Worm (Caenorhabditis elegans): ENCODE measurements around the gene col-2.

DNA sequence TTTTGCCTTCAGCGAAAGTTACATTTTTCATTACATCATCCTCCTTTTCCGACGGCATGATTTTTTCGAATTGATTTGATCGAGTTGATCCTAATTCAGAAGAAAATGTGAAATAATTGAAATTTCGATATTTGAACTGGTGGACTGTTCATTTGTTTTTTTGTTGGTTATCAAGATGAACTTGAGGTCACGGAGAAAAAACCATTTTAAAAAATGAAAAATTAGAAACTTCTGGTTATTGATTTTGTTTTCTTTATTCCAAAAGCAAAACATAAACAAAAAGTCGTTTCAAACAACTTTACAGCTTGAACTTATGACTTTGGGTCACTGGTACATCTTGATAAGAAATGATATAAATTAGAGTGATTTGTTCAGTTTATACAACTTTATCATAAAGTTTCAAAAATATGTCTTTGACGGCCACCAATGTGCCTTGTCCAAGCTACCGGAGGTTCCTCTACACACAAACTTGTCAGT, 10.2 kb downstream of the col-2 start, which contains the start of the genes ttbk-4 and W01B6.4:
- no peak for TF ChIP-seq ceh-32 (tag; optimal IDR thresholded peaks at IDR 0.05; ENCODE audit: poor library complexity)
- TF ChIP-seq pqm-1 (tag; optimal IDR thresholded peaks at IDR 0.05), result no peak
- TF ChIP-seq dpl-1 (GFP tag; optimal IDR thresholded peaks at IDR 0.05), result no peak
- TF ChIP-seq dmd-8 (GFP tag; IDR thresholded peaks at IDR 0.05), result no peak
- TF ChIP-seq mdl-1 (tag; optimal IDR thresholded peaks at IDR 0.05), result no peak
- TF ChIP-seq duxl-1 (tag; optimal IDR thresholded peaks at IDR 0.05; ENCODE audit: poor library complexity), result no peak

Data from whole organism, L4 larva.